Worm (Caenorhabditis elegans) whole organism, L4/young adult: Measurements from ENCODE around the gene F35H10.5.

ENCODE experiments used
- W03F9.2 ChIP-seq: fragments of 150-350 bp; optimal IDR thresholded peaks from 2 replicates; lab custom pipeline; 2014; ENCODE audit warnings: missing biosample characterization, missing genetic modification characterization
- dao-5 ChIP-seq: sonication (generic microtip); optimal IDR thresholded peaks from 2 replicates; lab custom pipeline; 2016; ENCODE audit warnings: missing genotype, missing genetic modification characterization, moderate library complexity, missing compliant biosample characterization
- him-1 ChIP-seq: sonication (generic microtip); optimal IDR thresholded peaks from 2 replicates; lab custom pipeline; 2016; ENCODE audit warnings: missing genotype, missing genetic modification reagents, missing genetic modification characterization, missing compliant biosample characterization

DNA sequence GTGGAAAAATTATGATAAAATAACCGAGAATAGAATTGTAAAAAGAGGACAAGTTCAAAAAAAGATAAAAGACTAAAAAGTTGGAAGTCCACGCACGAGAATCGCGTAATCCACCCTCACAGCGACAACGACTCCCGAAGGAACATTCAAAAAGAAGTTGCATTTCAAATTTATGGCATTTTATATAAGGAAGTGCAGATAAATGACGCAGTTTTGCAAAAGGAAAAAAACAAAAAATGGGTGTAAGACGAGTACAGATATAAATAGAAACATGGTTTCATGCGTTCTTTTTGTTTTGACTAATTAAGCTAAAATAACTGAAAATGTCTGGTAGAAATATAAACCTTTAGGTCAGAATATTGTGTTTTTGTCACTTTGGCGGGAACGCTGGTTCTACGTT lies 17.4 kb upstream of the F35H10.5 start:
- TF ChIP-seq him-1 (tag; lab: Kevin White, UChicago) (no peak), W03F9.2 (no peak), dao-5 (tag; lab: Kevin White, UChicago) (no peak)
